Worm (Caenorhabditis elegans) whole organism, L4 larva: ENCODE results near the gene K02E11.4.

ENCODE experiments used
- F37D6.2 ChIP-seq: sonication (generic microtip); optimal IDR thresholded peaks from 2 replicates; lab custom pipeline; 2016; ENCODE audit warnings: mild to moderate bottlenecking, missing genetic modification characterization, missing compliant biosample characterization
- aha-1 ChIP-seq: fragments of 150-350 bp; peaks from one replicate; lab custom pipeline; 2014; ENCODE audit warnings: missing biosample characterization, missing genetic modification characterization
- aly-2 ChIP-seq: sonication (generic microtip); optimal IDR thresholded peaks from 2 replicates; lab custom pipeline; 2018; ENCODE audit warnings: missing biosample characterization, missing genetic modification characterization
- dve-1 ChIP-seq: sonication (generic microtip); optimal IDR thresholded peaks from 2 replicates; lab custom pipeline; 2017; ENCODE audit warnings: antibody characterized with exemption, mild to moderate bottlenecking, missing genetic modification characterization, missing compliant biosample characterization; ENCODE audit not compliant: insufficient read depth
- fkh-10 ChIP-seq: fragments of 150-350 bp; optimal IDR thresholded peaks from 2 replicates; lab custom pipeline; 2014; ENCODE audit warnings: missing biosample characterization, missing genetic modification reagents, missing genetic modification characterization
- lir-3 ChIP-seq: sonication (generic microtip); optimal IDR thresholded peaks from 2 replicates; lab custom pipeline; 2016; ENCODE audit warnings: mild to moderate bottlenecking, missing genetic modification characterization, missing compliant biosample characterization
- nhr-41 ChIP-seq: fragments of 200-800 bp; sonication (Bioruptor generic); IDR thresholded peaks from 2 replicates; pipeline ENCODE4 v1.3.6; 2022; ENCODE audit warnings: missing genetic modification reagents, missing genetic modification characterization, missing compliant biosample characterization
- nhr-48 ChIP-seq: sonication (generic microtip); optimal IDR thresholded peaks from 2 replicates; lab custom pipeline; 2016; ENCODE audit warnings: mild to moderate bottlenecking, missing genetic modification characterization, missing compliant biosample characterization
- nhr-76 ChIP-seq: fragments of 150-350 bp; optimal IDR thresholded peaks from 2 replicates; lab custom pipeline; 2014; ENCODE audit warnings: missing biosample characterization, missing genetic modification characterization
- pqm-1 ChIP-seq: sonication (generic microtip); optimal IDR thresholded peaks from 2 replicates; lab custom pipeline; 2017; ENCODE audit warnings: missing biosample characterization, missing genetic modification characterization
- skn-1 ChIP-seq: fragments of 150-350 bp; optimal IDR thresholded peaks from 2 replicates; lab custom pipeline; 2014; ENCODE audit warnings: missing biosample characterization, missing genetic modification characterization
- snpc-4 ChIP-seq: fragments of 150-350 bp; optimal IDR thresholded peaks from 2 replicates; lab custom pipeline; 2014; ENCODE audit warnings: missing biosample characterization, missing genetic modification characterization

ce11 chrV:14294396-14294795, 46.5 kb upstream of the K02E11.4 start, which contains the start of gene F14D7.9:
- TF ChIP-seq nhr-76 (no peak), aly-2 (tag; lab: Kevin White, UChicago) (no peak), nhr-48 (tag; lab: Kevin White, UChicago) (no peak), snpc-4 (no peak), nhr-41 (GFP tag; lab: Robert Waterston, UW) (no peak), fkh-10 (no peak), skn-1 (tag; lab: Kevin White, UChicago) (no peak), lir-3 (tag; lab: Kevin White, UChicago) (no peak), F37D6.2 (no peak), aha-1 (tag; lab: Kevin White, UChicago) (no peak), pqm-1 (tag; lab: Kevin White, UChicago) (no peak), dve-1 (tag; lab: Kevin White, UChicago) (no peak)
